Worm (Caenorhabditis elegans) whole organism, L2 larva: ENCODE results near the gene T19D12.2.

ENCODE experiments used
- C34F6.9 ChIP-seq: fragments of 150-350 bp; optimal IDR thresholded peaks from 2 replicates; lab custom pipeline; 2014; ENCODE audit warnings: missing biosample characterization, missing genetic modification characterization
- F13H6.1 ChIP-seq: sonication (generic microtip); optimal IDR thresholded peaks from 2 replicates; lab custom pipeline; 2016; ENCODE audit warnings: missing genetic modification characterization, missing compliant biosample characterization
- R02D3.7 ChIP-seq: fragments of 150-350 bp; optimal IDR thresholded peaks from 2 replicates; lab custom pipeline; 2014; ENCODE audit warnings: missing biosample characterization, missing genetic modification characterization
- Y55F3AM.14 ChIP-seq: fragments of 200-800 bp; sonication (Bioruptor generic); optimal IDR thresholded peaks from 2 replicates; lab custom pipeline; 2018; ENCODE audit warnings: mild to moderate bottlenecking, missing genetic modification characterization, missing compliant biosample characterization
- ZK546.5 ChIP-seq: sonication (generic microtip); optimal IDR thresholded peaks from 2 replicates; lab custom pipeline; 2017; ENCODE audit warnings: missing biosample characterization, missing genetic modification characterization
- alr-1 ChIP-seq: fragments of 150-350 bp; optimal IDR thresholded peaks from 2 replicates; lab custom pipeline; 2014; ENCODE audit warnings: missing biosample characterization, missing genetic modification characterization
- aly-2 ChIP-seq: fragments of 150-350 bp; optimal IDR thresholded peaks from 2 replicates; lab custom pipeline; 2014; ENCODE audit warnings: missing biosample characterization, missing genetic modification characterization
- ama-1 ChIP-seq: fragments of 150-350 bp; optimal IDR thresholded peaks from 2 replicates; lab custom pipeline; 2018; ENCODE audit warnings: inconsistent platforms
- blmp-1 ChIP-seq: sonication (generic microtip); optimal IDR thresholded peaks from 2 replicates; lab custom pipeline; 2017; ENCODE audit warnings: missing genetic modification characterization, mild to moderate bottlenecking, missing compliant biosample characterization, antibody characterized with exemption, moderate library complexity; ENCODE audit not compliant: insufficient read depth
- ceh-16 ChIP-seq: fragments of 150-350 bp; optimal IDR thresholded peaks from 2 replicates; lab custom pipeline; 2014; ENCODE audit warnings: missing biosample characterization, missing genetic modification characterization
- ceh-82 ChIP-seq: fragments of 150-350 bp; optimal IDR thresholded peaks from 2 replicates; lab custom pipeline; 2014; ENCODE audit warnings: missing biosample characterization, missing genetic modification characterization
- crh-2 ChIP-seq: sonication (generic microtip); optimal IDR thresholded peaks from 2 replicates; lab custom pipeline; 2017; ENCODE audit warnings: missing biosample characterization, missing genetic modification characterization
- dmd-4 ChIP-seq: sonication (generic microtip); optimal IDR thresholded peaks from 2 replicates; lab custom pipeline; 2017; ENCODE audit warnings: missing biosample characterization, missing genetic modification characterization
- egl-27 ChIP-seq: sonication (generic microtip); optimal IDR thresholded peaks from 3 replicates; lab custom pipeline; 2017; ENCODE audit warnings: missing biosample characterization, missing genetic modification reagents, missing genetic modification characterization
- elt-1 ChIP-seq: fragments of 150-350 bp; optimal IDR thresholded peaks from 2 replicates; lab custom pipeline; 2014; ENCODE audit warnings: missing biosample characterization, missing genetic modification characterization
- elt-3 ChIP-seq: sonication (generic microtip); optimal IDR thresholded peaks from 2 replicates; lab custom pipeline; 2017; ENCODE audit warnings: missing biosample characterization, missing genetic modification characterization
- fos-1 ChIP-seq: fragments of 150-350 bp; optimal IDR thresholded peaks from 2 replicates; lab custom pipeline; 2014; ENCODE audit warnings: missing biosample characterization, missing genetic modification characterization
- gmeb-1 ChIP-seq: fragments of 150-350 bp; optimal IDR thresholded peaks from 2 replicates; lab custom pipeline; 2014; ENCODE audit warnings: missing biosample characterization, missing genetic modification characterization
- lin-11 ChIP-seq: fragments of 150-350 bp; sonication (generic microtip); optimal IDR thresholded peaks from 2 replicates; lab custom pipeline; 2014; ENCODE audit warnings: missing biosample characterization, missing genetic modification characterization, inconsistent platforms, mixed read lengths
- lin-13 ChIP-seq: fragments of 150-350 bp; optimal IDR thresholded peaks from 2 replicates; lab custom pipeline; 2014; ENCODE audit warnings: missing biosample characterization, missing genetic modification reagents, missing genetic modification characterization
- lin-39 ChIP-seq: fragments of 150-350 bp; optimal IDR thresholded peaks from 2 replicates; lab custom pipeline; 2014; ENCODE audit warnings: missing biosample characterization, missing genetic modification reagents, missing genetic modification characterization
- lsy-2 ChIP-seq, 2 experiments: fragments of 150-350 bp in 1 of 2; sonication (generic microtip) in 1 of 2; optimal IDR thresholded peaks; 2 replicates each; lab custom pipeline; 2014 to 2017; ENCODE audit warnings: missing biosample characterization in 2 of 2, missing genetic modification characterization in 2 of 2
- mab-5 ChIP-seq: fragments of 150-350 bp; optimal IDR thresholded peaks from 2 replicates; lab custom pipeline; 2014; ENCODE audit warnings: missing biosample characterization, missing genetic modification characterization
- mbf-1 ChIP-seq: sonication (generic microtip); optimal IDR thresholded peaks from 2 replicates; lab custom pipeline; 2017; ENCODE audit warnings: missing biosample characterization, missing genetic modification characterization
- mdl-1 ChIP-seq, 2 experiments: fragments of 150-350 bp in 1 of 2; sonication (generic microtip) in 1 of 2; optimal IDR thresholded peaks; 2 replicates each; lab custom pipeline; 2017; ENCODE audit warnings: missing biosample characterization in 2 of 2, missing genetic modification characterization in 2 of 2
- nhr-10 ChIP-seq: sonication (generic microtip); optimal IDR thresholded peaks from 2 replicates; lab custom pipeline; 2017; ENCODE audit warnings: missing biosample characterization, missing genetic modification characterization
- nhr-11 ChIP-seq: fragments of 150-350 bp; optimal IDR thresholded peaks from 2 replicates; lab custom pipeline; 2014; ENCODE audit warnings: missing biosample characterization, missing genetic modification characterization
- nhr-12 ChIP-seq: fragments of 150-350 bp; optimal IDR thresholded peaks from 2 replicates; lab custom pipeline; 2014; ENCODE audit warnings: missing biosample characterization, missing genetic modification characterization
- nhr-129 ChIP-seq: fragments of 150-350 bp; optimal IDR thresholded peaks from 2 replicates; lab custom pipeline; 2014; ENCODE audit warnings: missing biosample characterization, missing genetic modification characterization
- nhr-21 ChIP-seq: fragments of 150-350 bp; optimal IDR thresholded peaks from 2 replicates; lab custom pipeline; 2014; ENCODE audit warnings: missing biosample characterization, missing genetic modification characterization
- nhr-23 ChIP-seq: fragments of 150-350 bp; optimal IDR thresholded peaks from 2 replicates; lab custom pipeline; 2014; ENCODE audit warnings: missing biosample characterization, missing genetic modification reagents, missing genetic modification characterization
- nhr-237 ChIP-seq: fragments of 150-350 bp; optimal IDR thresholded peaks from 2 replicates; lab custom pipeline; 2014; ENCODE audit warnings: missing biosample characterization, missing genetic modification characterization
- nhr-25 ChIP-seq: fragments of 150-350 bp; sonication (generic microtip); optimal IDR thresholded peaks from 3 replicates; lab custom pipeline; 2014; ENCODE audit warnings: missing biosample characterization, missing genetic modification characterization
- nhr-6 ChIP-seq: fragments of 150-350 bp; optimal IDR thresholded peaks from 2 replicates; lab custom pipeline; 2014; ENCODE audit warnings: missing biosample characterization, missing genetic modification characterization
- nhr-77 ChIP-seq: fragments of 150-350 bp; optimal IDR thresholded peaks from 2 replicates; lab custom pipeline; 2014; ENCODE audit warnings: missing biosample characterization, missing genetic modification characterization
- peb-1 ChIP-seq: fragments of 150-350 bp; optimal IDR thresholded peaks from 2 replicates; lab custom pipeline; 2014; ENCODE audit warnings: missing biosample characterization, missing genetic modification characterization
- sem-4 ChIP-seq: fragments of 150-350 bp; optimal IDR thresholded peaks from 2 replicates; lab custom pipeline; 2014; ENCODE audit warnings: missing biosample characterization, missing genetic modification reagents, missing genetic modification characterization
- skn-1 ChIP-seq: sonication (generic microtip); optimal IDR thresholded peaks from 2 replicates; lab custom pipeline; 2017; ENCODE audit warnings: missing biosample characterization, missing genetic modification characterization
- sma-3 ChIP-seq: sonication (generic microtip); optimal IDR thresholded peaks from 2 replicates; lab custom pipeline; 2016; ENCODE audit warnings: missing genetic modification reagents, missing genetic modification characterization, missing compliant biosample characterization
- sma-9 ChIP-seq, 2 experiments: fragments of 150-350 bp in 1 of 2; sonication (generic microtip) in 1 of 2; optimal IDR thresholded peaks; 2 replicates each; lab custom pipeline; 2014 to 2016; ENCODE audit warnings: missing genetic modification characterization in 2 of 2, mild to moderate bottlenecking in 1 of 2, missing biosample characterization in 1 of 2, missing compliant biosample characterization in 1 of 2, missing genetic modification reagents in 1 of 2, moderate library complexity in 1 of 2
- snpc-4 ChIP-seq: fragments of 150-350 bp; optimal IDR thresholded peaks from 2 replicates; lab custom pipeline; 2014; ENCODE audit warnings: missing biosample characterization, missing genetic modification characterization
- unc-39 ChIP-seq: fragments of 150-350 bp; optimal IDR thresholded peaks from 2 replicates; lab custom pipeline; 2014; ENCODE audit warnings: missing biosample characterization, missing genetic modification characterization
- unc-55 ChIP-seq: fragments of 150-350 bp; sonication (generic microtip); optimal IDR thresholded peaks from 3 replicates; lab custom pipeline; 2014; ENCODE audit warnings: missing biosample characterization, missing genetic modification reagents, missing genetic modification characterization
- unc-62 ChIP-seq: fragments of 150-350 bp; optimal IDR thresholded peaks from 2 replicates; lab custom pipeline; 2014; ENCODE audit warnings: missing biosample characterization, missing genetic modification reagents, missing genetic modification characterization
- zag-1 ChIP-seq: fragments of 150-350 bp; optimal IDR thresholded peaks from 2 replicates; lab custom pipeline; 2014; ENCODE audit warnings: missing biosample characterization, missing genetic modification characterization
- ztf-1 ChIP-seq: fragments of 200-800 bp; sonication (Bioruptor generic); conservative IDR thresholded peaks from 2 replicates; pipeline ENCODE4 v1.3.6; 2022; ENCODE audit warnings: missing genetic modification characterization, missing compliant biosample characterization
- ztf-11 ChIP-seq: sonication (generic microtip); optimal IDR thresholded peaks from 2 replicates; lab custom pipeline; 2017; ENCODE audit warnings: missing biosample characterization, missing genetic modification characterization
- ztf-4 ChIP-seq: fragments of 150-350 bp; optimal IDR thresholded peaks from 2 replicates; lab custom pipeline; 2014; ENCODE audit warnings: missing biosample characterization, missing genetic modification characterization

The T19D12.2 gene

DNA sequence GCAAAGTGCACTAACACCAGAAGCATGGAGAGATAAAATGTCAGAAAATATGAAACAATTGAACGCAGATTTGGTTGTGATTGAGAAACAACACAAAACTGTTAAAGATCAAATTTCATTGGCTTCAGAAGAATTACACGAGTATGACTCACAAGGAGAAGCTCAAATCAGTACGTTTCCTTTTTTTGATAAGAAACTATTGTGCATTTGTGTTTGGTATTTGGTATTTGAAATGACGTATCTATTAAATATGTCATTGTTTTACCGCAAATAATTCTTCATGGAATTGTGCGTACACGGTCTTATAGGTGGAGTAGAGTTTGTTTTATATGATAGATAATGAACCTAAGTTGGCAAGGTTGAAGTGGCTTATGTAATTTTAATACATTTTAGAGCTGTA, 20.3 kb downstream of the T19D12.2 start (continued):
- TF ChIP-seq nhr-6 (tag; lab: Kevin White, UChicago) (no peak), mab-5 (tag; lab: Kevin White, UChicago) (no peak)

- TF ChIP-seq nhr-77 (tag; lab: Kevin White, UChicago) (no peak), sem-4 (no peak), ztf-1 (no peak), Y55F3AM.14 (GFP tag; lab: Kevin White, UChicago) (no peak), aly-2 (tag; lab: Kevin White, UChicago) (no peak), dmd-4 (no peak), fos-1 (no peak), C34F6.9 (no peak), R02D3.7 (tag; lab: Kevin White, UChicago) (no peak), ama-1 (lab: Kevin White, UChicago) (no peak)
These were observed 21.8 kb downstream of the T19D12.2 start for ce11 chrII:6682918-6683317.

DNA sequence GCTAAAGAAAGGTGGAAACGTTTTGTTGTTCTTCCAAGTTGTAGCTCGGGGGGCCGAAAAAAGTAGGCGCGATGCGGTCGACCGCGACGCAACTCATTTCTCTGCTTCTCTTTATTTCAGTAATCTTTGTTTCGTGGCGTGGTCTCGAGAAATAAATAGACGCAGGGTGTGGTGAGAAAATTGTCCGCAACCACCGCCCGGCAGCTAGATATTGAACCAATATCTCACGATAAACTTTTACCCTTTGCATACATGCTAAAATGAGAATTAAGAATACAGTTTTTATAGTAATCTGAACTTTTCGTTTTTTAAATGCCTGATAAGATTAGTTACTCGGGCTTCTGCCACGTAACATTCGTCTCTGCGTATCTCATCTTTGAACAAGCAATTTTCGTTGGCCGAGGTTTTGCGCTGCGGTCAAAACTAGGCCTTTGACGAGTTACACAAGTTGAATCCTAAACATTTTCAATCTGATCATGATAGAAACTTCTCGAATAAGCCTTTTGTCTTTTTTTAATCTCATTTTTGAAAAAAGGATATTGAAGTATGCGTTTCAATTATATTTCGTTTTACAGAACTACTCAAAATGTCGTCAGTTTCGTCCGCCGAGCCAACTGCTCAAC, 22.6 kb downstream of the T19D12.2 start, which contains the start of gene gyf-1:
Gene gyf-1 (plus strand): TSS at position 573 of the 623 bp plus-strand sequence.
- TF ChIP-seq sma-9 (GFP tag; optimal IDR thresholded peaks at IDR 0.05; lab: Kevin White, UChicago) (no peak), sma-9 (tag; optimal IDR thresholded peaks at IDR 0.05; lab: Kevin White, UChicago) (no peak), skn-1 (tag; lab: Kevin White, UChicago) (no peak), mbf-1 (no peak), F13H6.1 (tag; lab: Kevin White, UChicago) (peak; percentile 34), elt-1 (tag; lab: Kevin White, UChicago) (no peak), unc-62 (GFP tag; lab: Kevin White, UChicago) (no peak), unc-55 (GFP tag; lab: Kevin White, UChicago) (peak; percentile 43), sma-3 (no peak), aly-2 (tag; lab: Kevin White, UChicago) (no peak), nhr-12 (tag; lab: Kevin White, UChicago) (no peak), dmd-4 (no peak), ceh-82 (no peak), ztf-11 (tag; lab: Kevin White, UChicago) (no peak), ama-1 (lab: Kevin White, UChicago) (no peak), egl-27 (tag; lab: Kevin White, UChicago) (no peak), snpc-4 (tag; lab: Kevin White, UChicago) (peak; percentile 21), crh-2 (tag; lab: Kevin White, UChicago) (peak; percentile 61), ztf-1 (no peak), unc-39 (no peak), gmeb-1 (tag; lab: Kevin White, UChicago) (no peak), lsy-2 (tag; optimal IDR thresholded peaks at IDR 0.05; lab: Kevin White, UChicago) (peak in 1 of 2 experiments; percentile 51), lin-13 (no peak), nhr-25 (tag; lab: Kevin White, UChicago) (no peak), ceh-16 (tag; lab: Kevin White, UChicago) (no peak), nhr-77 (tag; lab: Kevin White, UChicago) (no peak), alr-1 (tag; lab: Kevin White, UChicago) (no peak), nhr-6 (tag; lab: Kevin White, UChicago) (no peak), blmp-1 (tag; lab: Kevin White, UChicago) (no peak), sem-4 (no peak), peb-1 (no peak), lin-39 (tag; lab: Kevin White, UChicago) (no peak), mdl-1 (tag; optimal IDR thresholded peaks at IDR 0.05; lab: Kevin White, UChicago) (no peak), elt-3 (no peak), ztf-4 (tag; lab: Kevin White, UChicago) (no peak), nhr-10 (tag; lab: Kevin White, UChicago) (no peak), nhr-23 (tag; lab: Kevin White, UChicago) (no peak), C34F6.9 (peak; percentile 47), lin-11 (peak; percentile 14), mab-5 (tag; lab: Kevin White, UChicago) (no peak), zag-1 (tag; lab: Kevin White, UChicago) (no peak), nhr-129 (peak; percentile 31), ZK546.5 (no peak), nhr-11 (tag; lab: Kevin White, UChicago) (no peak), nhr-237 (tag; lab: Kevin White, UChicago) (no peak), Y55F3AM.14 (GFP tag; lab: Kevin White, UChicago) (no peak), nhr-21 (tag; lab: Kevin White, UChicago) (no peak), R02D3.7 (tag; lab: Kevin White, UChicago) (no peak), fos-1 (peak; percentile 44)
